Worm (Caenorhabditis elegans) whole organism, mixed stage, embryonic: Measurements from ENCODE around the gene F22B8.7.

ENCODE experiments used
- bed-3 ChIP-seq: fragments of 200-800 bp; sonication (Bioruptor generic); optimal IDR thresholded peaks from 3 replicates; lab custom pipeline; 2018; ENCODE audit warnings: mild to moderate bottlenecking, missing genetic modification characterization, moderate library complexity, missing compliant biosample characterization
- blmp-1 ChIP-seq: fragments of 150-350 bp; optimal IDR thresholded peaks from 2 replicates; lab custom pipeline; 2014; ENCODE audit warnings: missing biosample characterization, missing genetic modification characterization
- ceh-39 ChIP-seq: fragments of 150-350 bp; optimal IDR thresholded peaks from 2 replicates; lab custom pipeline; 2014; ENCODE audit warnings: missing biosample characterization, missing genetic modification characterization
- ceh-43 ChIP-seq: fragments of 200-800 bp; sonication (Bioruptor generic); optimal IDR thresholded peaks from 2 replicates; lab custom pipeline; 2018; ENCODE audit warnings: mild to moderate bottlenecking, missing genetic modification characterization, moderate library complexity, missing compliant biosample characterization
- ces-1 ChIP-seq: fragments of 150-350 bp; optimal IDR thresholded peaks from 2 replicates; lab custom pipeline; 2014; ENCODE audit warnings: missing biosample characterization, missing genetic modification reagents, missing genetic modification characterization
- cnd-1 ChIP-seq: fragments of 200-800 bp; sonication (Bioruptor generic); optimal IDR thresholded peaks from 2 replicates; lab custom pipeline; 2018; ENCODE audit warnings: mild to moderate bottlenecking, missing genetic modification characterization, missing compliant biosample characterization
- drap-1 ChIP-seq: fragments of 200-800 bp; sonication (Bioruptor generic); optimal IDR thresholded peaks from 3 replicates; lab custom pipeline; 2018; ENCODE audit warnings: mild to moderate bottlenecking, missing genetic modification characterization, missing compliant biosample characterization
- elt-1 ChIP-seq: sonication (generic microtip); optimal IDR thresholded peaks from 2 replicates; lab custom pipeline; 2017; ENCODE audit warnings: missing genetic modification characterization, mild to moderate bottlenecking, missing compliant biosample characterization, antibody characterized with exemption, moderate library complexity, borderline replicate concordance; ENCODE audit not compliant: insufficient read depth
- elt-3 ChIP-seq: fragments of 150-350 bp; optimal IDR thresholded peaks from 2 replicates; lab custom pipeline; 2014; ENCODE audit warnings: missing biosample characterization, missing genetic modification characterization
- flh-1 ChIP-seq: fragments of 200-800 bp; sonication (Bioruptor generic); optimal IDR thresholded peaks from 2 replicates; lab custom pipeline; 2018; ENCODE audit warnings: mild to moderate bottlenecking, missing genetic modification characterization, moderate library complexity, missing compliant biosample characterization
- ham-2 ChIP-seq: fragments of 200-800 bp; sonication (Bioruptor generic); optimal IDR thresholded peaks from 2 replicates; lab custom pipeline; 2018; ENCODE audit warnings: mild to moderate bottlenecking, missing genetic modification characterization, missing compliant biosample characterization
- hlh-1 ChIP-seq: fragments of 150-350 bp; optimal IDR thresholded peaks from 2 replicates; lab custom pipeline; 2014; ENCODE audit warnings: missing biosample characterization, missing genetic modification reagents, missing genetic modification characterization
- lin-13 ChIP-seq: fragments of 150-350 bp; optimal IDR thresholded peaks from 2 replicates; lab custom pipeline; 2014; ENCODE audit warnings: missing biosample characterization, missing genetic modification characterization
- lsy-2 ChIP-seq: fragments of 150-350 bp; optimal IDR thresholded peaks from 2 replicates; lab custom pipeline; 2014; ENCODE audit warnings: missing biosample characterization, missing genetic modification characterization
- mab-5 ChIP-seq: fragments of 150-350 bp; optimal IDR thresholded peaks from 2 replicates; lab custom pipeline; 2014; ENCODE audit warnings: missing biosample characterization, missing genetic modification characterization
- mep-1 ChIP-seq: fragments of 150-350 bp; optimal IDR thresholded peaks from 2 replicates; lab custom pipeline; 2017; ENCODE audit warnings: missing biosample characterization, missing genetic modification reagents, missing genetic modification characterization, inconsistent platforms
- nhr-12 ChIP-seq: fragments of 150-350 bp; optimal IDR thresholded peaks from 2 replicates; lab custom pipeline; 2014; ENCODE audit warnings: missing biosample characterization, missing genetic modification characterization
- nhr-2 ChIP-seq: fragments of 150-350 bp; optimal IDR thresholded peaks from 2 replicates; lab custom pipeline; 2014; ENCODE audit warnings: missing biosample characterization, missing genetic modification characterization
- nhr-28 ChIP-seq: fragments of 150-350 bp; optimal IDR thresholded peaks from 2 replicates; lab custom pipeline; 2014; ENCODE audit warnings: missing biosample characterization, missing genetic modification characterization
- pha-4 ChIP-seq: fragments of 150-350 bp; optimal IDR thresholded peaks from 2 replicates; lab custom pipeline; 2018; ENCODE audit warnings: missing biosample characterization, missing genetic modification reagents, missing genetic modification characterization
- snpc-4 ChIP-seq: fragments of 150-350 bp; optimal IDR thresholded peaks from 2 replicates; lab custom pipeline; 2014; ENCODE audit warnings: missing biosample characterization, missing genetic modification characterization
- sptf-1 ChIP-seq: sonication (generic microtip); optimal IDR thresholded peaks from 2 replicates; lab custom pipeline; 2017; ENCODE audit warnings: mild to moderate bottlenecking, missing genetic modification characterization, moderate library complexity, missing compliant biosample characterization
- tbx-8 ChIP-seq: fragments of 200-800 bp; sonication (Bioruptor generic); optimal IDR thresholded peaks from 2 replicates; lab custom pipeline; 2018; ENCODE audit warnings: mild to moderate bottlenecking, missing genetic modification characterization, moderate library complexity, missing compliant biosample characterization
- unc-120 ChIP-seq: sonication (generic microtip); optimal IDR thresholded peaks from 2 replicates; lab custom pipeline; 2017; ENCODE audit warnings: missing genetic modification characterization, missing compliant biosample characterization; ENCODE audit not compliant: poor library complexity, severe bottlenecking
- unc-39 ChIP-seq: fragments of 150-350 bp; optimal IDR thresholded peaks from 2 replicates; lab custom pipeline; 2014; ENCODE audit warnings: missing biosample characterization, missing genetic modification characterization
- unc-62 ChIP-seq: fragments of 150-350 bp; optimal IDR thresholded peaks from 2 replicates; lab custom pipeline; 2014; ENCODE audit warnings: missing biosample characterization, missing genetic modification reagents, missing genetic modification characterization
- zip-8 ChIP-seq: fragments of 150-350 bp; optimal IDR thresholded peaks from 2 replicates; lab custom pipeline; 2014; ENCODE audit warnings: missing biosample characterization, missing genetic modification characterization

Gene F22B8.7

ce11 chrV:16075250-16075709 lies 19.1 kb upstream of the F22B8.7 start, which contains the start of the genes F14H3.12 and srj-29:
TSS of gene F14H3.12 (minus strand) at chrV:16075323.
TSS of gene srj-29 (plus strand) at chrV:16075659.
- TF ChIP-seq zip-8 (tag; lab: Kevin White, UChicago) = no peak
- no peak for TF ChIP-seq ces-1
- no peak for TF ChIP-seq ceh-43 (GFP tag; lab: Kevin White, UChicago)
- no peak for TF ChIP-seq bed-3 (GFP tag; lab: Kevin White, UChicago)
- no peak for TF ChIP-seq tbx-8 (GFP tag; lab: Kevin White, UChicago)
- TF ChIP-seq unc-39 = no peak
- TF ChIP-seq flh-1 = no peak
- TF ChIP-seq snpc-4 (tag; lab: Kevin White, UChicago) = no peak
- no peak for TF ChIP-seq drap-1 (GFP tag; lab: Kevin White, UChicago)
- no peak for TF ChIP-seq mab-5 (tag; lab: Kevin White, UChicago)
- TF ChIP-seq hlh-1 (tag; lab: Kevin White, UChicago) = no peak
- no peak for TF ChIP-seq nhr-12
- no peak for TF ChIP-seq nhr-2 (tag; lab: Kevin White, UChicago)
- TF ChIP-seq unc-62 = no peak
- no peak for TF ChIP-seq mep-1 (tag; lab: Kevin White, UChicago)

ce11 chrV:16080039-16080438 lies 14.3 kb upstream of the F22B8.7 start:
- TF ChIP-seq unc-120 (tag; lab: Kevin White, UChicago) (no peak), drap-1 (GFP tag; lab: Kevin White, UChicago) (no peak), ces-1 (no peak), snpc-4 (tag; lab: Kevin White, UChicago) (no peak), nhr-2 (tag; lab: Kevin White, UChicago) (no peak), sptf-1 (tag; lab: Kevin White, UChicago) (no peak), nhr-28 (no peak), elt-3 (tag; lab: Kevin White, UChicago) (no peak), blmp-1 (tag; lab: Kevin White, UChicago) (no peak)

- TF ChIP-seq pha-4 (no peak), ces-1 (no peak), nhr-2 (tag; lab: Kevin White, UChicago) (no peak), lsy-2 (tag; lab: Kevin White, UChicago) (no peak), lin-13 (tag; lab: Kevin White, UChicago) (no peak), mab-5 (tag; lab: Kevin White, UChicago) (no peak), hlh-1 (tag; lab: Kevin White, UChicago) (no peak), zip-8 (tag; lab: Kevin White, UChicago) (no peak), snpc-4 (tag; lab: Kevin White, UChicago) (no peak), nhr-12 (no peak), ceh-39 (tag; lab: Kevin White, UChicago) (no peak)
Observed at ce11 chrV:16080678-16081077, 13.7 kb upstream of the F22B8.7 start.

ce11 chrV:16090685-16091084 lies 3.7 kb upstream of the F22B8.7 start, which contains the start of gene F22B8.3:
TSS of gene F22B8.3 (plus strand) at chrV:16090985.
- TF ChIP-seq sptf-1 (tag; lab: Kevin White, UChicago) (no peak), zip-8 (tag; lab: Kevin White, UChicago) (no peak), lin-13 (tag; lab: Kevin White, UChicago) (no peak), nhr-12 (no peak), nhr-28 (no peak), pha-4 (no peak), hlh-1 (tag; lab: Kevin White, UChicago) (no peak), elt-1 (tag; lab: Kevin White, UChicago) (no peak), ceh-39 (tag; lab: Kevin White, UChicago) (no peak), unc-39 (no peak), snpc-4 (tag; lab: Kevin White, UChicago) (no peak), unc-62 (no peak)
- TF ChIP-seq, all 35 proteins: peak for 0

ce11 chrV:16094862-16095261 lies 478 bp downstream of the F22B8.7 start:
- TF ChIP-seq zip-8 (tag; lab: Kevin White, UChicago) = peak; percentile 5
- TF ChIP-seq elt-3 (tag; lab: Kevin White, UChicago) = no peak
- TF ChIP-seq cnd-1 (tag; lab: Kevin White, UChicago) = peak; percentile 64
- no peak for TF ChIP-seq unc-120 (tag; lab: Kevin White, UChicago)
- no peak for TF ChIP-seq nhr-2 (tag; lab: Kevin White, UChicago)

ce11 chrV:16099441-16099840 lies 5.1 kb downstream of the F22B8.7 start, which contains the start of gene str-7:
TSS of gene str-7 (minus strand) at chrV:16099541.
- no peak for TF ChIP-seq ham-2 (GFP tag; lab: Kevin White, UChicago)
- no peak for TF ChIP-seq nhr-12
